Worm (Caenorhabditis elegans) whole organism, late embryonic: ENCODE results near the gene lips-17.

Experiments used
- ceh-14 ChIP-seq: sonication (generic microtip); optimal IDR thresholded peaks from 2 replicates; lab custom pipeline; 2016; ENCODE audit warnings: missing genotype, missing genetic modification characterization, missing compliant biosample characterization
- dmd-4 ChIP-seq: sonication (generic microtip); optimal IDR thresholded peaks from 2 replicates; lab custom pipeline; 2016; ENCODE audit warnings: borderline replicate concordance, missing genetic modification characterization, missing compliant biosample characterization
- dve-1 ChIP-seq: sonication (generic microtip); optimal IDR thresholded peaks from 2 replicates; lab custom pipeline; 2017; ENCODE audit warnings: antibody characterized with exemption, mild to moderate bottlenecking, missing genetic modification characterization, missing compliant biosample characterization
- elt-4 ChIP-seq: sonication (generic microtip); optimal IDR thresholded peaks from 2 replicates; lab custom pipeline; 2016; ENCODE audit warnings: missing genetic modification characterization, missing compliant biosample characterization
- fkh-10 ChIP-seq: fragments of 150-350 bp; optimal IDR thresholded peaks from 2 replicates; lab custom pipeline; 2014; ENCODE audit warnings: missing biosample characterization, missing genetic modification reagents, missing genetic modification characterization
- hlh-13 ChIP-seq: fragments of 200-800 bp; sonication (Bioruptor generic); optimal IDR thresholded peaks from 2 replicates; lab custom pipeline; 2018; ENCODE audit warnings: mild to moderate bottlenecking, missing genetic modification characterization, missing compliant biosample characterization
- hlh-8 ChIP-seq: sonication (generic microtip); optimal IDR thresholded peaks from 2 replicates; lab custom pipeline; 2016; ENCODE audit warnings: missing genotype, missing genetic modification characterization, missing compliant biosample characterization
- npax-4 ChIP-seq: sonication (generic microtip); optimal IDR thresholded peaks from 2 replicates; lab custom pipeline; 2016; ENCODE audit warnings: missing genetic modification characterization, missing compliant biosample characterization
- rnt-1 ChIP-seq: sonication (generic microtip); optimal IDR thresholded peaks from 2 replicates; lab custom pipeline; 2016; ENCODE audit warnings: missing genetic modification characterization, missing compliant biosample characterization
- sox-2 ChIP-seq: fragments of 200-800 bp; sonication (Bioruptor generic); IDR thresholded peaks from 2 replicates; pipeline ENCODE4 v1.3.6; 2022; ENCODE audit warnings: missing genetic modification reagents, missing genetic modification characterization, missing compliant biosample characterization
- unc-42 ChIP-seq: sonication (generic microtip); optimal IDR thresholded peaks from 2 replicates; lab custom pipeline; 2016; ENCODE audit warnings: missing genotype, missing genetic modification characterization, missing compliant biosample characterization

DNA sequence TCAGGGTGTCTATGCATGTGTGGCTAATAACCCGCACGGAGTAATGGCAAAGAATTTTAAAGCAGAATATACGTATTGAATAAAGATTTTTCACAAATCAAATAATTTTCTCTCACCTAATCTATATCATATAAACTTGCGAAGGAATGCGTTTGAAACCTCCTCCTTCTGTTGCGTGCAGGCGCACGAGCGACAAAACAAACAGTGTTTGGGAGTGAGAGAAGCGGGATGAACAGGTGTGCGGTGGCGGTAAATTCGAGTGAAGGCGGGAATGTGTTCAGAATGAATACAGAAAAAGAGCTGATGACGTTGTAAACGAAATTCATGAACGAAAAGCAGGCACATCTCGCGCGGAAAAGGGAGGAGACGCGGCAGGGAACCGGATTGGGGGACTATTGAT, 6.3 kb downstream of the lips-17 start:
- TF ChIP-seq dmd-4 (tag; lab: Kevin White, UChicago): no peak
- no peak for TF ChIP-seq sox-2 (GFP tag; lab: Robert Waterston, UW)
- TF ChIP-seq hlh-13 (GFP tag; lab: Kevin White, UChicago): no peak
- no peak for TF ChIP-seq elt-4
- TF ChIP-seq ceh-14: no peak
- no peak for TF ChIP-seq npax-4 (tag; lab: Kevin White, UChicago)
- TF ChIP-seq hlh-8 (tag; lab: Kevin White, UChicago): no peak
- no peak for TF ChIP-seq unc-42 (tag; lab: Kevin White, UChicago)
- TF ChIP-seq fkh-10 (GFP tag; lab: Kevin White, UChicago): no peak
- no peak for TF ChIP-seq dve-1
- no peak for TF ChIP-seq rnt-1 (tag; lab: Kevin White, UChicago)
